Worm (Caenorhabditis elegans): ENCODE results near the gene cul-2.

cul-2 gene

DNA sequence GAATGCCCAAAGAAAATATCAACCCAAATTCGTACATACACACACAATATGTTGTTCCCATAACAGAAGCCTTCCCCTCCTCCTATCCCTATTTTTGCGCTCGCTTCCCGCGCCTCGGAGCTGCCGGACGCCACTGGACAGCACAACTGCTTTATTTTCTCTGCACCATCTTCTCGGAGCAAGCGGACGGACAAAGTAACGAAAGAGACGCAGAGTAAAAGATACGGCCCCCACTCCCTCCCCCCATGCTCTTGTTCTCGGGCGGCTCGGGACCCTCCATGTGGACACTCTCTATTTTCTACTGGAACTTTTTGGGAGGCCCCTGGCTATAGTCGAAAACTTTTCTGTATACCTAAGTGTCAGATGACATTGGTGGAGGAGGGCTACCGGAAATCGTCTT lies 10.8 kb downstream of the cul-2 start (continued):
- TF ChIP-seq ceh-24 (tag; optimal IDR thresholded peaks at IDR 0.05): no peak
- TF ChIP-seq zip-5 (tag; optimal IDR thresholded peaks at IDR 0.05): no peak
- no peak for TF ChIP-seq ama-1 (optimal IDR thresholded peaks at IDR 0.05)
- no peak for TF ChIP-seq ceh-14 (tag; optimal IDR thresholded peaks at IDR 0.05)
- no peak for TF ChIP-seq hlh-8 (tag; optimal IDR thresholded peaks at IDR 0.05)
- TF ChIP-seq ref-2 (tag; optimal IDR thresholded peaks at IDR 0.05): no peak

DNA sequence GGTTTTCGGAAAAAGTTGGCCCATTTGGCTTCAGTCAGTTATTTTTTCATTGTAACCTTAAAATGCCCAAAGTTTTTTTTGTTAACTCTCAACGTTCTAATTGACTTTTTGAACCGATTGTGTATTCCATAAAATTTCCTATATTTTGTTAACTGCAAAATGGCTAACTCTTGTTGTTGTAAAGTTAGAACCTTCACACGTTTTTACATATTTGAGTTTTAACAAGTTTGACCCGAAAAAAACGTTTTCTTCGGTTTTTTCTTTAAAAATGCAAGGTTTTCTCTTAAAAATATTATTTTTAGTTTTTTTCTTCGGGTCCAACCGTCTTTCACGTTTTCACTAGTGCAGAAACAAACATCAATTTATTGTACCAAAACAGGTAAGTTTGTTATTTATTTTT lies 14.6 kb downstream of the cul-2 start, which contains the start of gene lit-1:
Gene lit-1 (plus strand): TSS at position 301 of the 400 bp plus-strand sequence.
- no peak for TF ChIP-seq K09A11.1 (tag; optimal IDR thresholded peaks at IDR 0.05; ENCODE audit: insufficient read depth)
- no peak for TF ChIP-seq fax-1 (tag; optimal IDR thresholded peaks at IDR 0.05)
- TF ChIP-seq elt-4 (tag; optimal IDR thresholded peaks at IDR 0.05): no peak
- no peak for TF ChIP-seq ceh-22 (tag; optimal IDR thresholded peaks at IDR 0.05)
- no peak for TF ChIP-seq pha-2 (tag; optimal IDR thresholded peaks at IDR 0.05)
- no peak for TF ChIP-seq pha-4 (tag; optimal IDR thresholded peaks at IDR 0.05)
- TF ChIP-seq C38D4.7 (GFP tag; optimal IDR thresholded peaks at IDR 0.05): no peak
- TF ChIP-seq npax-4 (tag; optimal IDR thresholded peaks at IDR 0.05): no peak
- TF ChIP-seq ceh-9 (tag; optimal IDR thresholded peaks at IDR 0.05): no peak
- no peak for TF ChIP-seq odd-2 (tag; optimal IDR thresholded peaks at IDR 0.05)
- TF ChIP-seq hlh-8 (tag; optimal IDR thresholded peaks at IDR 0.05): no peak
- no peak for TF ChIP-seq unc-3 (GFP tag; conservative IDR thresholded peaks at IDR 0.05)
- no peak for TF ChIP-seq unc-3 (tag; optimal IDR thresholded peaks at IDR 0.05)
- TF ChIP-seq ceh-14 (tag; optimal IDR thresholded peaks at IDR 0.05): no peak
- TF ChIP-seq syd-9 (tag; optimal IDR thresholded peaks at IDR 0.05): no peak
- TF ChIP-seq ceh-30 (tag; optimal IDR thresholded peaks at IDR 0.05): no peak
- TF ChIP-seq gmeb-2 (tag; optimal IDR thresholded peaks at IDR 0.05): no peak
- no peak for TF ChIP-seq ceh-19 (GFP tag; optimal IDR thresholded peaks at IDR 0.05)
- no peak for TF ChIP-seq lim-6 (tag; optimal IDR thresholded peaks at IDR 0.05)
- TF ChIP-seq ceh-6 (GFP tag; optimal IDR thresholded peaks at IDR 0.05): no peak
- TF ChIP-seq ceh-18 (tag; optimal IDR thresholded peaks at IDR 0.05): no peak

DNA sequence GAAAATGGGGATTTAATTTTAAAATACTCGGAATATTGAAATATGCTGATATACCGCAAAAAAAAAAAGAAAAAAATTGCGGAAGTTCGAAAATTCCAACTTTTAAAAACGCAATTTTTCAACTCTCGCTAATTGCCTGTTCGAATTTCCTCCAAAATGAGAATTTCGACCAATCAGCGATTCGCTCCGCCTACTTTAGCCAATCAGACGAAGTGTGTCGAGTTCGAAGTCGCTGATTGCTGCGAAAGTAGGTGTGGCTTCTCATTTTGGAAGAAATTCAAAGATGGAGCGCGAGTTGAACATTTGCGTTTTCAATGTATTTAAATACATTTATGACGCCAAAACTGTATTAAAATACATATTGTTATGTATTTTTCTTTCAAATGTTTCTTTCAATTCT lies 21.3 kb downstream of the cul-2 start:
- TF ChIP-seq unc-3 (GFP tag; conservative IDR thresholded peaks at IDR 0.05) (no peak), unc-3 (tag; optimal IDR thresholded peaks at IDR 0.05) (no peak), elt-2 (tag; optimal IDR thresholded peaks at IDR 0.05) (no peak), ceh-2 (tag; optimal IDR thresholded peaks at IDR 0.05) (no peak), nfya-1 (tag; optimal IDR thresholded peaks at IDR 0.05) (peak; percentile 58), ceh-9 (tag; optimal IDR thresholded peaks at IDR 0.05) (no peak)

DNA sequence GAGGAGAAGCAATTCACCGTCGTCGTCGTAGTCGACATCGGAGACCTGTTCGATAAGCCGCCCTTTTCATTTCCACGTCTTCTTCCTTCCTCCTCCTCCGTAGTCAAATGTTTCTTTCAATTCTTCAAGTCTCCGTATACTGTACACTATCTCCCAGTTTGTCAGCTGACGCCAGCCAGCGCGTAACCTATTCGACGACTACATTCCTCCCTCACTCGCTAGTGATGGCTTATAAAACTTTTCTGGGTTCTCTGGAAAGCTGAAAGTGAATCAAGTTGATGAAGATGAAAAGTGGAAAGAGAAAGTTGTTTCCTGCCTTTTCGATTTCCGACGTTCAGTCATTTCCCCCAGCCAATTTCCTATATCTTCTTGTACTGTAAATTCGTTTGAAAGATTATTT lies 22.1 kb downstream of the cul-2 start:
- TF ChIP-seq hlh-30 (tag; optimal IDR thresholded peaks at IDR 0.05; ENCODE audit: insufficient read depth) (peak; percentile 40), elt-2 (tag; optimal IDR thresholded peaks at IDR 0.05) (no peak), ceh-45 (GFP tag; IDR thresholded peaks at IDR 0.05) (no peak), ceh-18 (tag; optimal IDR thresholded peaks at IDR 0.05) (no peak), ref-2 (tag; optimal IDR thresholded peaks at IDR 0.05) (peak; percentile 29), odd-2 (tag; optimal IDR thresholded peaks at IDR 0.05) (no peak), rnt-1 (tag; optimal IDR thresholded peaks at IDR 0.05) (no peak), sdc-2 (tag; optimal IDR thresholded peaks at IDR 0.05) (peak; percentile 5)

DNA sequence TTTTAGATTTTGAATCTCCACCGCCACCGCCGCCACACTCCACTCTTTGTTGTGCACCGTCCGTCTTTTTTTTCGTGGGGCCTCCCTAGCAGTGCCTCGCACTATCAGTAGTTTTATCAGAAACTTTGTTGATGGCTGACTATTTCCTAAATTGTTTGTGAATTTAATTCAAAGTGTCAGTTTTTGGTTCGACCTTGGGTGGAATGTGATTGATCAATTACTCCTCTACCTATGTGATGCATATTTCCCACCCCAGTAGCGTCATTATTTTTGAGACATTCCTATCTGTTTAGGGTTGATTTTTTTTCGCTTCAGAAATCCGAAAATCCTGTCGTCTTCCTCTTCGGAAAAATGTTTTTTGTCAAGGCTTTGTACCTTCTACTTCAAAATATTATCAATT lies 23.6 kb downstream of the cul-2 start:
- no peak for TF ChIP-seq ceh-34 (tag; optimal IDR thresholded peaks at IDR 0.05)
- no peak for TF ChIP-seq ceh-9 (tag; optimal IDR thresholded peaks at IDR 0.05)
- no peak for TF ChIP-seq ahr-1 (tag; optimal IDR thresholded peaks at IDR 0.05)
- no peak for TF ChIP-seq pha-2 (tag; optimal IDR thresholded peaks at IDR 0.05)
- TF ChIP-seq ceh-19 (GFP tag; optimal IDR thresholded peaks at IDR 0.05): no peak
- TF ChIP-seq nhr-11 (tag; optimal IDR thresholded peaks at IDR 0.05): no peak
- no peak for TF ChIP-seq hlh-13 (GFP tag; optimal IDR thresholded peaks at IDR 0.05)
- TF ChIP-seq dve-1 (tag; optimal IDR thresholded peaks at IDR 0.05): no peak
- no peak for TF ChIP-seq sdc-2 (tag; optimal IDR thresholded peaks at IDR 0.05)
- TF ChIP-seq eyg-1 (tag; optimal IDR thresholded peaks at IDR 0.05): no peak
- TF ChIP-seq gmeb-2 (tag; optimal IDR thresholded peaks at IDR 0.05): no peak
- no peak for TF ChIP-seq ets-4 (tag; optimal IDR thresholded peaks at IDR 0.05)

Data from whole organism, late embryonic.